Fruit fly (Drosophila melanogaster) whole organism, adult: Measurements from ENCODE around the gene E23.

Source experiments
- CG11617 ChIP-seq: fragments of 200-800 bp; sonication (Bioruptor generic); optimal IDR thresholded peaks from 2 replicates; lab custom pipeline; 2017; ENCODE audit warnings: mild to moderate bottlenecking, missing biosample characterization, missing genetic modification reagents, missing genetic modification characterization
- CG12768 ChIP-seq: fragments of 200-800 bp; sonication (Bioruptor generic); optimal IDR thresholded peaks from 2 replicates; lab custom pipeline; 2017; ENCODE audit warnings: missing biosample characterization, missing genetic modification characterization, mild to moderate bottlenecking, moderate library complexity, missing genetic modification reagents
- CG14711 ChIP-seq: fragments of 200-800 bp; sonication (Bioruptor generic); optimal IDR thresholded peaks from 2 replicates; lab custom pipeline; 2018; ENCODE audit warnings: missing biosample characterization, mild to moderate bottlenecking, missing genetic modification characterization, moderate library complexity
- CG1620 ChIP-seq: fragments of 200-800 bp; sonication (Bioruptor generic); optimal IDR thresholded peaks from 2 replicates; lab custom pipeline; 2016; ENCODE audit warnings: missing biosample characterization, missing genetic modification characterization
- CG33017 ChIP-seq: fragments of 200-800 bp; sonication (Bioruptor generic); optimal IDR thresholded peaks from 2 replicates; lab custom pipeline; 2018; ENCODE audit warnings: missing biosample characterization, mild to moderate bottlenecking, missing genetic modification characterization, moderate library complexity
- CG5204 ChIP-seq: fragments of 200-800 bp; sonication (Bioruptor generic); optimal IDR thresholded peaks from 2 replicates; lab custom pipeline; 2016; ENCODE audit warnings: missing biosample characterization, missing genetic modification characterization
- CG7045 ChIP-seq: fragments of 200-800 bp; sonication (Bioruptor generic); optimal IDR thresholded peaks from 2 replicates; lab custom pipeline; 2017; ENCODE audit warnings: missing biosample characterization, mild to moderate bottlenecking, missing genetic modification characterization
- CG7101 ChIP-seq: fragments of 200-800 bp; sonication (Bioruptor generic); optimal IDR thresholded peaks from 2 replicates; lab custom pipeline; 2018; ENCODE audit warnings: missing biosample characterization, mild to moderate bottlenecking, missing genetic modification characterization, moderate library complexity
- Clk ChIP-seq: fragments of 200-800 bp; sonication (Bioruptor generic); optimal IDR thresholded peaks from 2 replicates; lab custom pipeline; 2017; ENCODE audit warnings: missing biosample characterization, missing genetic modification characterization
- Crg-1 ChIP-seq: fragments of 200-800 bp; sonication (Bioruptor generic); optimal IDR thresholded peaks from 2 replicates; lab custom pipeline; 2016; ENCODE audit warnings: missing biosample characterization, missing genetic modification characterization
- Hr96 ChIP-seq: fragments of 200-800 bp; sonication (Bioruptor generic); optimal IDR thresholded peaks from 2 replicates; lab custom pipeline; 2016; ENCODE audit warnings: missing biosample characterization, missing genetic modification characterization
- Mnt ChIP-seq: fragments of 200-800 bp; sonication (Bioruptor generic); optimal IDR thresholded peaks from 2 replicates; lab custom pipeline; 2016; ENCODE audit warnings: missing biosample characterization, mild to moderate bottlenecking, missing genetic modification characterization
- bab1 ChIP-seq: fragments of 200-800 bp; sonication (Bioruptor generic); optimal IDR thresholded peaks from 3 replicates; lab custom pipeline; 2019; ENCODE audit warnings: missing biosample characterization, mild to moderate bottlenecking, missing genetic modification characterization, moderate library complexity
- cic ChIP-seq: fragments of 200-800 bp; sonication (Bioruptor generic); optimal IDR thresholded peaks from 2 replicates; lab custom pipeline; 2017; ENCODE audit warnings: missing biosample characterization, mild to moderate bottlenecking, missing genetic modification characterization, moderate library complexity
- cnc ChIP-seq, 2 experiments: fragments of >200 bp; optimal IDR thresholded peaks; 2 replicates each; lab custom pipeline; 2017
- kay ChIP-seq: fragments of 200-800 bp; sonication (Bioruptor generic); peaks from one replicate; lab custom pipeline; 2016; ENCODE audit warnings: missing biosample characterization, missing genetic modification characterization, borderline replicate concordance
- ovo ChIP-seq: fragments of 200-800 bp; sonication (Bioruptor generic); optimal IDR thresholded peaks from 2 replicates; lab custom pipeline; 2016; ENCODE audit warnings: missing biosample characterization, missing genetic modification characterization
- pad ChIP-seq: fragments of 200-800 bp; sonication (Bioruptor generic); optimal IDR thresholded peaks from 3 replicates; lab custom pipeline; 2017; ENCODE audit warnings: missing biosample characterization, missing genetic modification characterization, mild to moderate bottlenecking, moderate library complexity, missing genetic modification reagents
- tj ChIP-seq: fragments of 200-800 bp; sonication (Bioruptor generic); optimal IDR thresholded peaks from 3 replicates; lab custom pipeline; 2017; ENCODE audit warnings: missing biosample characterization, mild to moderate bottlenecking, missing genetic modification characterization, moderate library complexity
- toe ChIP-seq: fragments of 200-800 bp; sonication (Bioruptor generic); optimal IDR thresholded peaks from 2 replicates; lab custom pipeline; 2016; ENCODE audit warnings: missing biosample characterization, missing genetic modification characterization

The E23 gene

dm6 chr2L:3373242-3373641 lies 18.6 kb upstream of the E23 start, which contains the start of gene GramD1B:
GramD1B (minus strand) TSS chr2L:3373372.
- TF ChIP-seq Clk (GFP tag; lab: Kevin White, UChicago) (no peak), tj (GFP tag; lab: Kevin White, UChicago) (no peak), kay (peak; percentile 57), CG11617 (no peak), cic (GFP tag; lab: Kevin White, UChicago) (no peak), CG7101 (peak; percentile 57), CG1620 (GFP tag; lab: Kevin White, UChicago) (peak; percentile 26), Crg-1 (GFP tag; lab: Kevin White, UChicago) (peak; percentile 54), CG7045 (GFP tag; lab: Kevin White, UChicago) (no peak), pad (GFP tag; lab: Kevin White, UChicago) (peak; percentile 43), bab1 (GFP tag; lab: Kevin White, UChicago) (peak; percentile 51), toe (GFP tag; lab: Kevin White, UChicago) (no peak), Mnt (peak; percentile 34), CG5204 (GFP tag; lab: Kevin White, UChicago) (no peak), ovo (GFP tag; lab: Kevin White, UChicago) (peak; percentile 17), CG14711 (tag; lab: Kevin White, UChicago) (peak; percentile 50), cnc (optimal IDR thresholded peaks at IDR 0.05; lab: Kevin White, UChicago) (no peak), CG12768 (GFP tag; lab: Kevin White, UChicago) (peak; percentile 23), CG33017 (tag; lab: Kevin White, UChicago) (no peak), Hr96 (no peak)

- no peak for TF ChIP-seq cic (GFP tag; lab: Kevin White, UChicago)
- TF ChIP-seq Clk (GFP tag; lab: Kevin White, UChicago), result peak; percentile 2
- peak; percentile 13 for TF ChIP-seq CG14711 (tag; lab: Kevin White, UChicago)
- TF ChIP-seq tj (GFP tag; lab: Kevin White, UChicago), result peak; percentile 1
- TF ChIP-seq CG1620 (GFP tag; lab: Kevin White, UChicago), result peak; percentile 35
- peak; percentile 23 for TF ChIP-seq CG11617
- no peak for TF ChIP-seq CG5204 (GFP tag; lab: Kevin White, UChicago)
- peak; percentile 37 for TF ChIP-seq CG7101
- TF ChIP-seq bab1 (GFP tag; lab: Kevin White, UChicago), result peak; percentile 18
- TF ChIP-seq toe (GFP tag; lab: Kevin White, UChicago), result no peak
Measured at dm6 chr2L:3372483-3372929, 17.9 kb upstream of the E23 start.

- TF ChIP-seq Mnt, result no peak
- no peak for TF ChIP-seq CG5204 (GFP tag; lab: Kevin White, UChicago)
- peak; percentile 25 for TF ChIP-seq kay
- no peak for TF ChIP-seq Crg-1 (GFP tag; lab: Kevin White, UChicago)
- TF ChIP-seq ovo (GFP tag; lab: Kevin White, UChicago), result no peak
Measured at dm6 chr2L:3371776-3372383, 17.3 kb upstream of the E23 start.

- no peak for TF ChIP-seq CG14711 (tag; lab: Kevin White, UChicago)
- TF ChIP-seq CG33017 (tag; lab: Kevin White, UChicago), result peak; percentile 24
- no peak for TF ChIP-seq Clk (GFP tag; lab: Kevin White, UChicago)
- peak; percentile 24 for TF ChIP-seq CG11617
- peak; percentile 35 for TF ChIP-seq CG12768 (GFP tag; lab: Kevin White, UChicago)
- peak; percentile 49 for TF ChIP-seq cic (GFP tag; lab: Kevin White, UChicago)
- peak; percentile 45 for TF ChIP-seq tj (GFP tag; lab: Kevin White, UChicago)
- no peak for TF ChIP-seq Hr96
- peak; percentile 11 for TF ChIP-seq CG7045 (GFP tag; lab: Kevin White, UChicago)
- peak; percentile 48 for TF ChIP-seq Mnt
Measured at dm6 chr2L:3371340-3371739, 16.7 kb upstream of the E23 start.

- no peak for TF ChIP-seq Clk (GFP tag; lab: Kevin White, UChicago)
- TF ChIP-seq kay, result peak; percentile 80
- TF ChIP-seq CG5204 (GFP tag; lab: Kevin White, UChicago), result no peak
- TF ChIP-seq ovo (GFP tag; lab: Kevin White, UChicago), result no peak
- peak; percentile 92 for TF ChIP-seq tj (GFP tag; lab: Kevin White, UChicago)
- no peak for TF ChIP-seq CG1620 (GFP tag; lab: Kevin White, UChicago)
- no peak for TF ChIP-seq Crg-1 (GFP tag; lab: Kevin White, UChicago)
Measured at dm6 chr2L:3370920-3371319, 16.3 kb upstream of the E23 start.

- TF ChIP-seq Clk (GFP tag; lab: Kevin White, UChicago) (no peak), CG7045 (GFP tag; lab: Kevin White, UChicago) (no peak), Hr96 (no peak), tj (GFP tag; lab: Kevin White, UChicago) (peak; percentile 49), toe (GFP tag; lab: Kevin White, UChicago) (no peak), kay (peak; percentile 73), CG12768 (GFP tag; lab: Kevin White, UChicago) (no peak)
Measured at dm6 chr2L:3369822-3370221, 15.2 kb upstream of the E23 start.
